Worm (Caenorhabditis elegans): ENCODE measurements around the gene W05H7.1.
A peak's percentile ranks its signal among the peaks of the same experiment; 100 is the strongest.

W05H7.1 gene

DNA sequence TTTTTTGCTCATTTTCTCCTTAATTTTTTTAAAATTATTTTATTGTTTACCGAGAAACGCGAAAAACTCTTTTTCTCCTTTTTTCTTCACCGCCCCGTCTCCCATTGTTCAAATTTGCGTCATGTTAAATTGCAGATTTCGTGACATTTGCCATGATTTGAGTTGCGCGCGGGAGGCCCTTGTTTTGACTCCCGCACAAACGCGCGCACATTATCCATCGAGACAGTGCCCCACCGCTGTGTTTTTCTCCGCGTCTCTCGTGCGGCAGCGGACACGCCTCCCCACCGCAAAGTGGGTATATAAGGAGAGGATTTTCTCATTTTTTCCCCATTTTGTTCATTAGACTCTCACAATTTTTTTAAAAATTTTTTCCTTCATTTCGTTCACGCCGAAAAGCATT, 25.4 kb downstream of the W05H7.1 start:
- TF ChIP-seq nhr-28 (tag; optimal IDR thresholded peaks at IDR 0.05) (no peak), pqm-1 (tag; optimal IDR thresholded peaks at IDR 0.05) (no peak), lin-15B (tag; optimal IDR thresholded peaks at IDR 0.05) (no peak), efl-1 (optimal IDR thresholded peaks at IDR 0.05) (no peak), efl-1 (GFP tag; optimal IDR thresholded peaks at IDR 0.05 in 1 of 2) (peak in 1 of 2 experiments; percentile 49), lin-39 (tag; optimal IDR thresholded peaks at IDR 0.05) (no peak), nhr-237 (tag; optimal IDR thresholded peaks at IDR 0.05) (no peak), C16A3.4 (tag; optimal IDR thresholded peaks at IDR 0.05) (no peak), nhr-85 (tag) (peak; percentile 8)

DNA sequence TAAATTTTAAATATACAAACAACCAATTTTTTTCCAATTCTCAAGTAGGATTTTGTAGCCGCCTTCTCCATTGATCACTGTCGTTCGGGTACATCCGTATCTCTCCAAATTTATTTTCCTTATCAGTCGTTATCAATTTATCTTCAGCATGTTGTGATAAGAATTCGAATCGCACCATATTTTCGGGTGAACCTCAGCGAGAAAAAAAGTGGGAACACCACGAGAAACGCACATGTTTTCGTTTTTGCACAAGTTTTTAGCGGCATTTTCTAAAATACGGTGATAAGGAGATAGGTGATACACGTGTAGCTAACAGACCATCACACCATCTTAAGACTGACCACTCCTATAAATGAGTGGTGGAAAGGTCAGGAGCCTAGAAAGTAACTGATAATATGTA, 27.4 kb downstream of the W05H7.1 start:
- no peak for TF ChIP-seq ama-1 (optimal IDR thresholded peaks at IDR 0.05)
- peak; percentile 97 for TF ChIP-seq elt-2 (tag; optimal IDR thresholded peaks at IDR 0.05)
- TF ChIP-seq fos-1 (tag; optimal IDR thresholded peaks at IDR 0.05) = no peak
- TF ChIP-seq efl-1 (optimal IDR thresholded peaks at IDR 0.05) = no peak
- TF ChIP-seq efl-1 (GFP tag; optimal IDR thresholded peaks at IDR 0.05 in 1 of 2) = peak in 1 of 2 experiments; percentile 34
- no peak for TF ChIP-seq sptf-1 (tag; optimal IDR thresholded peaks at IDR 0.05)
- no peak for TF ChIP-seq vab-15 (tag; optimal IDR thresholded peaks at IDR 0.05)
- no peak for TF ChIP-seq nhr-11 (tag; optimal IDR thresholded peaks at IDR 0.05)
- TF ChIP-seq blmp-1 (tag; optimal IDR thresholded peaks at IDR 0.05) = peak; percentile 58
- TF ChIP-seq ces-1 (GFP tag; optimal IDR thresholded peaks at IDR 0.05) = no peak
- TF ChIP-seq ztf-4 (tag; optimal IDR thresholded peaks at IDR 0.05) = no peak
- peak; percentile 9 for TF ChIP-seq mep-1 (tag; optimal IDR thresholded peaks at IDR 0.05)
- no peak for TF ChIP-seq unc-98 (GFP tag; IDR thresholded peaks at IDR 0.05)
- peak in 1 of 2 experiments; percentile 25 for TF ChIP-seq lin-35 (GFP tag; optimal IDR thresholded peaks at IDR 0.05)
- no peak for TF ChIP-seq lin-15B (tag; optimal IDR thresholded peaks at IDR 0.05)
- TF ChIP-seq tbx-2 (tag; optimal IDR thresholded peaks at IDR 0.05) = no peak
- TF ChIP-seq lin-14 (GFP tag; optimal IDR thresholded peaks at IDR 0.05) = peak; percentile 65
- peak; percentile 87 to 98 (median 94) for TF ChIP-seq elt-3 (tag; optimal IDR thresholded peaks at IDR 0.05)
- peak; percentile 62 for TF ChIP-seq nhr-71 (tag; optimal IDR thresholded peaks at IDR 0.05)
- peak in 1 of 2 experiments; percentile 46 for TF ChIP-seq mdl-1 (tag; optimal IDR thresholded peaks at IDR 0.05)
- no peak for TF ChIP-seq C04F5.9 (tag; optimal IDR thresholded peaks at IDR 0.05)
- TF ChIP-seq nhr-85 (tag) = peak; percentile 69
- TF ChIP-seq isw-1 (GFP tag; IDR thresholded peaks at IDR 0.05) = no peak
- TF ChIP-seq snu-23 (GFP tag; optimal IDR thresholded peaks at IDR 0.05) = peak; percentile 29
- TF ChIP-seq jun-1 (tag; optimal IDR thresholded peaks at IDR 0.05) = peak; percentile 53
- TF ChIP-seq nhr-84 (tag; optimal IDR thresholded peaks at IDR 0.05) = no peak
- TF ChIP-seq nhr-20 (tag; optimal IDR thresholded peaks at IDR 0.05) = peak; percentile 66
- no peak for TF ChIP-seq lin-39 (tag; optimal IDR thresholded peaks at IDR 0.05)
- TF ChIP-seq nhr-90 (tag; optimal IDR thresholded peaks at IDR 0.05; ENCODE audit: poor library complexity) = peak; percentile 61
- TF ChIP-seq pag-3 (tag; optimal IDR thresholded peaks at IDR 0.05; ENCODE audit: borderline replicate concordance, insufficient read depth) = no peak
- TF ChIP-seq pqm-1 (tag; optimal IDR thresholded peaks at IDR 0.05) = no peak
- no peak for TF ChIP-seq mab-9 (GFP tag; IDR thresholded peaks at IDR 0.05)
- no peak for TF ChIP-seq dsc-1 (tag; optimal IDR thresholded peaks at IDR 0.05)
- TF ChIP-seq hlh-17 (GFP tag; optimal IDR thresholded peaks at IDR 0.05; ENCODE audit: borderline replicate concordance) = no peak
- no peak for TF ChIP-seq xbp-1 (tag; optimal IDR thresholded peaks at IDR 0.05)

DNA sequence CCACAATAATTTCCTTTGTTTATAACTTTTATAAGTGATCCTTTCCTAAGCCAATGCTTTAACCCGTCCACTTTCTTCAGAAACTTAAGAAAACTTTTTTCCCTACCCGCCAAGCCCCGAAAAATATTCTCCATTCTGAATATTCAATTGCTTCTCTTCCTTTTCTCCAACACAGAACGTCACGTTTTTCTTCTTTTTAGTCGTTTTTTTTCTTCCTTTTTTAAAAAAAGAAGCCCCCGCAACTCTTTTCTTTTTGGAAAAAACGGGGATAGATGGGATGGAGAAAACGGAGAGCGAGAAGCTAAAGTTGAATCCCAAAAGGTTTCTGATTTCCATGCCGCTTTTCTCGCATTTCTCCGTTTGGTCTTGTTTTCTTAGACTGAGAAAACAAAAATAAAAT, 28.0 kb downstream of the W05H7.1 start:
- TF ChIP-seq fos-1 (tag; optimal IDR thresholded peaks at IDR 0.05) (no peak), ceh-82 (tag; optimal IDR thresholded peaks at IDR 0.05) (peak in 1 of 3 experiments; percentile 3), fkh-10 (GFP tag; optimal IDR thresholded peaks at IDR 0.05) (peak; percentile 52), skn-1 (tag; optimal IDR thresholded peaks at IDR 0.05) (peak; percentile 16), efl-1 (optimal IDR thresholded peaks at IDR 0.05) (no peak), efl-1 (GFP tag; optimal IDR thresholded peaks at IDR 0.05 in 1 of 2) (peak in 1 of 2 experiments; percentile 42), blmp-1 (tag; optimal IDR thresholded peaks at IDR 0.05) (no peak), lin-14 (GFP tag; optimal IDR thresholded peaks at IDR 0.05) (peak; percentile 53)

Measured in whole organism, L1 larva.